Worm (Caenorhabditis elegans): ENCODE results near the gene C05D2.8.

ce11 chrIII:5611604-5612324, 1.6 kb upstream of the C05D2.8 start, which contains the start of gene bas-1:
- TF ChIP-seq pqm-1 (tag; optimal IDR thresholded peaks at IDR 0.05) (peak; percentile 53), F10B5.3 (tag; optimal IDR thresholded peaks at IDR 0.05) (no peak), mxl-2 (GFP tag; conservative IDR thresholded peaks at IDR 0.05) (no peak), egl-27 (tag; optimal IDR thresholded peaks at IDR 0.05) (no peak), pha-4 (GFP tag; IDR thresholded peaks at IDR 0.05) (no peak), pha-4 (tag; optimal IDR thresholded peaks at IDR 0.05) (no peak), lin-39 (tag; optimal IDR thresholded peaks at IDR 0.05) (no peak), nhr-48 (tag; optimal IDR thresholded peaks at IDR 0.05) (no peak), fos-1 (tag; optimal IDR thresholded peaks at IDR 0.05) (no peak), nhr-76 (tag; optimal IDR thresholded peaks at IDR 0.05) (no peak), R02D3.7 (tag; optimal IDR thresholded peaks at IDR 0.05) (no peak), nhr-28 (tag; optimal IDR thresholded peaks at IDR 0.05) (no peak), lin-13 (GFP tag; optimal IDR thresholded peaks at IDR 0.05) (no peak), ama-1 (optimal IDR thresholded peaks at IDR 0.05) (no peak)

All from whole organism, L4 larva.